Fruit fly (Drosophila melanogaster) S2 (cell line): Measurements from ENCODE around the gene CG13690.

ENCODE experiments used
- CG8478 ChIP-seq: fragments of >200 bp; optimal IDR thresholded peaks from 2 replicates; lab custom pipeline; 2018
- CTCF ChIP-seq, 2 experiments: fragments of >200 bp; optimal IDR thresholded peaks; 2 replicates each; lab custom pipeline; 2018

DNA sequence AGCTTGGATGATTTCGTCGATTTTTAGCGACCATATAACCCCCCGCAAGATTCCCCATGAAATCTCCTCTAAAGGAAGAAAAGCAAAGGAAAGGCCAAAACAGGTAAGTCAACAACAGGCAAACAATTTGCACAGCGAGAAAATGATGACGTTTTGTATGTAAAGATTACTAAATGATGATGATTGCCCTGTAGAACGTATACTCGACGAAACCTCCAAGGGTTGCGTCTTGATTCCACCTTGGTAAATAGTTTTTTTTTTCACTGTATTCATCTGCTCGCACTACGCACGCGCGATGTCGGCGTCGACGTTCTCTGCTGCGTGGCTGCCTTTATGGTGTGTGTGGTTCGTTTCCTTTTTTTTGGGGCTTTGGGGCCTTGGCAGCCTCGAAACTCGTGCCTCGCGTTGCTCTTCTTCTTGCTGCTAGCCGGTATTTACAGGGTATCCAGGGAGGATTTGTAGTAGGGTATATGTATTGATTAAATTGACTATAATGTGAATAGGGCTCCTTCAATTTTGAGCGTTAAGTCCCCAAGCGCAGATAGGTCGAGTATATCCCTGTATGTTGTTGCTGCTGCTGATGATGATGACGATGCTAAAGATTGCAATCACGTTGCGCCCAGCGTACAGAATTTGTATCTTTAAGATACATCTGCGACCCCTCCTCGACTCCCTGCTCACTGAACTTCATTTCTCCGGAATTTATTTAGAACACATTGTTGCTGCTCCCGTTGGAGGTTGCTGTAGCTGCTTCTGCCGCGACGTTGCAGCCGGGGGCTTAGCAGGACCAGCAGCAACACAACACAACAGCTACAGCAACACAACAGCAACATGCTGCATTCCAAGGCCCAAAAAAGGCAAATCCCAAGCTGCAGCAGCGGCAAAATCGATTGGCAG is 8.1 kb upstream of the CG13690 start:
- TF ChIP-seq CTCF (optimal IDR thresholded peaks at IDR 0.05; lab: Kevin White, UChicago) (no peak), CG8478 (lab: Kevin White, UChicago) (no peak)
